Worm (Caenorhabditis elegans) whole organism, L4 larva: ENCODE measurements around the gene T28C12.1.

Experiments
- D1046.2 ChIP-seq: fragments of 200-800 bp; sonication (Bioruptor generic); IDR thresholded peaks from 2 replicates; pipeline ENCODE4 v1.3.6; 2022; ENCODE audit warnings: missing genetic modification characterization, missing compliant biosample characterization
- aly-2 ChIP-seq: sonication (generic microtip); optimal IDR thresholded peaks from 2 replicates; lab custom pipeline; 2018; ENCODE audit warnings: missing biosample characterization, missing genetic modification characterization
- dmd-6 ChIP-seq: fragments of 200-800 bp; sonication (Bioruptor generic); IDR thresholded peaks from 2 replicates; pipeline ENCODE4 v1.3.6; 2022; ENCODE audit warnings: missing genetic modification reagents, missing genetic modification characterization, missing compliant biosample characterization
- dve-1 ChIP-seq: sonication (generic microtip); optimal IDR thresholded peaks from 2 replicates; lab custom pipeline; 2017; ENCODE audit warnings: antibody characterized with exemption, mild to moderate bottlenecking, missing genetic modification characterization, missing compliant biosample characterization; ENCODE audit not compliant: insufficient read depth
- fos-1 ChIP-seq: fragments of 150-350 bp; optimal IDR thresholded peaks from 2 replicates; lab custom pipeline; 2014; ENCODE audit warnings: missing biosample characterization, missing genetic modification characterization
- lin-15B ChIP-seq: fragments of 150-350 bp; sonication (generic microtip); optimal IDR thresholded peaks from 3 replicates; lab custom pipeline; 2014; ENCODE audit warnings: missing biosample characterization, missing genetic modification characterization
- lin-29 ChIP-seq: fragments of 200-800 bp; sonication (Bioruptor generic); IDR thresholded peaks from 2 replicates; pipeline ENCODE4 v1.3.6; 2022; ENCODE audit warnings: missing genetic modification reagents, missing genetic modification characterization, missing compliant biosample characterization
- lin-39 ChIP-seq: fragments of 150-350 bp; optimal IDR thresholded peaks from 2 replicates; lab custom pipeline; 2014; ENCODE audit warnings: missing biosample characterization, missing genetic modification reagents, missing genetic modification characterization
- nhr-11 ChIP-seq: fragments of 150-350 bp; optimal IDR thresholded peaks from 2 replicates; lab custom pipeline; 2014; ENCODE audit warnings: missing biosample characterization, missing genetic modification characterization

DNA sequence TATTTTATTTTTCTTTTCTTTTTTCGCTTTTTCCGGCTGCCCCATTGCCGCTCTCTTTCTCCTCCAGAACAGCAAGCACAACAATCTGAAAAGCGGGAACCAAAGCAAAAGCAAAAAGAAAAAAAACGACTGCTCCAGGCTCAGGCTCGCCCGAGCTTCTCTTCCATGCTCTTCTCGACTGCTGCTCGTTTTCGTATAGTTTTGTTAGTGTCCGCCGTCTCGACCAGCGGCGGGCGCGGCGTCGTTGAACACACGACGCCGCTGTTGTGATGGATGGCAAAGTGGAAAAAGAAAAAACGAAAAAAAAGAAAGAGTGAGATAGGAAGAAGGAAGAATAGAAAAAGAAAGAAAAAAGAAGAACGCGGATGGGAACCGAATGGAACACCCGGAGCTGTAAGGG lies 18.4 kb downstream of the T28C12.1 start:
- TF ChIP-seq nhr-11 (tag; lab: Kevin White, UChicago) (no peak), dve-1 (tag; lab: Kevin White, UChicago) (no peak), dmd-6 (peak; percentile 20; the same call in 1 of the 2 replicates), lin-29 (GFP tag; lab: Robert Waterston, UW) (no peak), fos-1 (tag; lab: Kevin White, UChicago) (no peak), lin-39 (tag; lab: Kevin White, UChicago) (no peak), D1046.2 (GFP tag; lab: Robert Waterston, UW) (no peak), aly-2 (no peak), lin-15B (tag; lab: Kevin White, UChicago) (no peak)
